Fruit fly (Drosophila melanogaster) whole organism, prepupa: ENCODE data around the gene Ankle2.
A peak's percentile ranks its signal among the peaks of the same experiment; 100 is the strongest.

Experiments
- CG10631 ChIP-seq: fragments of 200-800 bp; sonication (Bioruptor generic); optimal IDR thresholded peaks from 2 replicates; lab custom pipeline; 2016; ENCODE audit warnings: missing biosample characterization, missing genetic modification characterization
- CG10669 ChIP-seq: fragments of 200-800 bp; sonication (Bioruptor generic); optimal IDR thresholded peaks from 3 replicates; lab custom pipeline; 2018; ENCODE audit warnings: missing biosample characterization, mild to moderate bottlenecking, missing genetic modification characterization, moderate library complexity
- CG11294 ChIP-seq: fragments of 200-800 bp; sonication (Bioruptor generic); IDR thresholded peaks from 2 replicates; pipeline ENCODE4 v1.3.6; 2022; ENCODE audit warnings: missing biosample characterization, missing genetic modification characterization
- CG11762 ChIP-seq: fragments of 200-800 bp; sonication (Bioruptor generic); optimal IDR thresholded peaks from 3 replicates; lab custom pipeline; 2016; ENCODE audit warnings: missing biosample characterization, missing genetic modification characterization; ENCODE audit not compliant: insufficient read depth
- CG11902 ChIP-seq: fragments of 200-800 bp; sonication (Bioruptor generic); optimal IDR thresholded peaks from 3 replicates; lab custom pipeline; 2016; ENCODE audit warnings: missing biosample characterization, missing genetic modification characterization
- CG15336 ChIP-seq: fragments of 200-800 bp; sonication (Bioruptor generic); IDR thresholded peaks from 2 replicates; pipeline ENCODE4 v1.3.6; 2022; ENCODE audit warnings: missing biosample characterization, missing genetic modification characterization
- CG31627 ChIP-seq: fragments of 200-800 bp; sonication (Bioruptor generic); optimal IDR thresholded peaks from 3 replicates; lab custom pipeline; 2016; ENCODE audit warnings: missing biosample characterization, missing genetic modification characterization
- CG32006 ChIP-seq: fragments of 200-800 bp; sonication (Bioruptor generic); optimal IDR thresholded peaks from 3 replicates; lab custom pipeline; 2017; ENCODE audit warnings: missing biosample characterization, mild to moderate bottlenecking, missing genetic modification characterization
- CG3919 ChIP-seq: fragments of 200-800 bp; sonication (Bioruptor generic); optimal IDR thresholded peaks from 3 replicates; lab custom pipeline; 2016; ENCODE audit warnings: missing biosample characterization, missing genetic modification characterization
- CG4318 ChIP-seq: fragments of 200-800 bp; sonication (Bioruptor generic); optimal IDR thresholded peaks from 3 replicates; lab custom pipeline; 2017; ENCODE audit warnings: missing biosample characterization, mild to moderate bottlenecking, missing genetic modification characterization
- CG6163 ChIP-seq: fragments of 200-800 bp; sonication (Bioruptor generic); IDR thresholded peaks from 3 replicates; pipeline ENCODE4 v1.3.6; 2022; ENCODE audit warnings: missing biosample characterization, missing genetic modification characterization
- CG6276 ChIP-seq: fragments of 200-800 bp; sonication (Bioruptor generic); optimal IDR thresholded peaks from 2 replicates; lab custom pipeline; 2017; ENCODE audit warnings: missing biosample characterization, mild to moderate bottlenecking, missing genetic modification characterization
- CG7368 ChIP-seq: fragments of 200-800 bp; sonication (Bioruptor generic); optimal IDR thresholded peaks from 3 replicates; lab custom pipeline; 2016; ENCODE audit warnings: missing biosample characterization, missing genetic modification characterization
- CG8119 ChIP-seq: fragments of 200-800 bp; sonication (Bioruptor generic); IDR thresholded peaks from 3 replicates; pipeline ENCODE4 v1.3.6; 2022; ENCODE audit warnings: missing biosample characterization, missing genetic modification characterization
- CG8632 ChIP-seq: fragments of 200-800 bp; sonication (Bioruptor generic); optimal IDR thresholded peaks from 3 replicates; lab custom pipeline; 2016; ENCODE audit warnings: missing biosample characterization, missing genetic modification characterization
- Eip78C ChIP-seq: fragments of 200-800 bp; sonication (Bioruptor generic); peaks from one replicate; lab custom pipeline; 2016; ENCODE audit warnings: missing biosample characterization, missing genetic modification characterization
- Eip93F ChIP-seq: fragments of 200-800 bp; sonication (Bioruptor generic); optimal IDR thresholded peaks from 2 replicates; lab custom pipeline; 2016; ENCODE audit warnings: missing biosample characterization, mild to moderate bottlenecking, missing genetic modification characterization
- Ets96B ChIP-seq: fragments of 200-800 bp; optimal IDR thresholded peaks from 2 replicates; lab custom pipeline; 2019; ENCODE audit warnings: missing biosample characterization, mild to moderate bottlenecking, missing genetic modification characterization, moderate library complexity
- Gug ChIP-seq: fragments of 200-800 bp; sonication (Bioruptor generic); IDR thresholded peaks from 2 replicates; pipeline ENCODE4 v1.3.6; 2022; ENCODE audit warnings: missing biosample characterization, missing genetic modification characterization
- Hr39 ChIP-seq: fragments of 200-800 bp; sonication (Bioruptor generic); optimal IDR thresholded peaks from 2 replicates; lab custom pipeline; 2016; ENCODE audit warnings: missing biosample characterization, missing genetic modification characterization
- Hr4 ChIP-seq: fragments of 200-800 bp; sonication (Bioruptor generic); optimal IDR thresholded peaks from 3 replicates; lab custom pipeline; 2016; ENCODE audit warnings: missing biosample characterization, missing genetic modification characterization
- Lpt ChIP-seq: fragments of 200-800 bp; sonication (Bioruptor generic); optimal IDR thresholded peaks from 3 replicates; lab custom pipeline; 2016; ENCODE audit warnings: missing biosample characterization, missing genetic modification characterization
- Met ChIP-seq: fragments of 200-800 bp; sonication (Bioruptor generic); optimal IDR thresholded peaks from 3 replicates; lab custom pipeline; 2016; ENCODE audit warnings: missing biosample characterization, missing genetic modification characterization
- OdsH ChIP-seq: fragments of 200-800 bp; sonication (Bioruptor generic); optimal IDR thresholded peaks from 3 replicates; lab custom pipeline; 2016; ENCODE audit warnings: missing biosample characterization, missing genetic modification characterization
- Smox ChIP-seq: fragments of 200-800 bp; sonication (Bioruptor generic); optimal IDR thresholded peaks from 3 replicates; lab custom pipeline; 2016; ENCODE audit warnings: missing biosample characterization, missing genetic modification characterization
- Sox14 ChIP-seq: fragments of 200-800 bp; sonication (Bioruptor generic); optimal IDR thresholded peaks from 3 replicates; lab custom pipeline; 2016; ENCODE audit warnings: missing biosample characterization, missing genetic modification characterization
- Sox15 ChIP-seq: fragments of 200-800 bp; sonication (Bioruptor generic); optimal IDR thresholded peaks from 3 replicates; lab custom pipeline; 2016; ENCODE audit warnings: missing biosample characterization, missing genetic modification characterization
- achi ChIP-seq: fragments of 200-800 bp; sonication (Bioruptor generic); optimal IDR thresholded peaks from 3 replicates; lab custom pipeline; 2016; ENCODE audit warnings: missing biosample characterization, missing genetic modification characterization
- acj6 ChIP-seq: fragments of 200-800 bp; sonication (Bioruptor generic); optimal IDR thresholded peaks from 3 replicates; lab custom pipeline; 2016; ENCODE audit warnings: missing biosample characterization, missing genetic modification characterization
- dac ChIP-seq: fragments of 200-800 bp; sonication (Bioruptor generic); optimal IDR thresholded peaks from 2 replicates; lab custom pipeline; 2017; ENCODE audit warnings: missing biosample characterization, mild to moderate bottlenecking, missing genetic modification characterization
- dsx ChIP-seq: fragments of 200-800 bp; optimal IDR thresholded peaks from 3 replicates; lab custom pipeline; 2019; ENCODE audit warnings: missing biosample characterization, mild to moderate bottlenecking, missing genetic modification characterization, moderate library complexity; ENCODE audit not compliant: poor library complexity, severe bottlenecking
- eg ChIP-seq: fragments of 200-800 bp; sonication (Bioruptor generic); IDR thresholded peaks from 3 replicates; pipeline ENCODE4 v1.3.6; 2022; ENCODE audit warnings: missing biosample characterization, missing genetic modification characterization
- fd59A ChIP-seq: fragments of 200-800 bp; sonication (Bioruptor generic); optimal IDR thresholded peaks from 2 replicates; lab custom pipeline; 2017; ENCODE audit warnings: missing biosample characterization, mild to moderate bottlenecking, missing genetic modification characterization, missing genetic modification reagents
- fd85E ChIP-seq: fragments of 200-800 bp; sonication (Bioruptor generic); optimal IDR thresholded peaks from 3 replicates; lab custom pipeline; 2016; ENCODE audit warnings: missing biosample characterization, missing genetic modification characterization
- fkh ChIP-seq: fragments of 200-800 bp; sonication (Bioruptor generic); optimal IDR thresholded peaks from 3 replicates; lab custom pipeline; 2017; ENCODE audit warnings: missing biosample characterization, mild to moderate bottlenecking, missing genetic modification characterization, moderate library complexity
- lz ChIP-seq: fragments of 200-800 bp; sonication (Bioruptor generic); optimal IDR thresholded peaks from 3 replicates; lab custom pipeline; 2016; ENCODE audit warnings: missing biosample characterization, missing genetic modification characterization
- pdm3 ChIP-seq: fragments of 200-800 bp; sonication (Bioruptor generic); optimal IDR thresholded peaks from 3 replicates; lab custom pipeline; 2016; ENCODE audit warnings: missing biosample characterization, missing genetic modification characterization
- spab ChIP-seq: fragments of 200-800 bp; sonication (Bioruptor generic); optimal IDR thresholded peaks from 2 replicates; lab custom pipeline; 2017; ENCODE audit warnings: missing biosample characterization, mild to moderate bottlenecking, missing genetic modification characterization, missing genetic modification reagents
- ss ChIP-seq, 2 experiments: fragments of 200-800 bp; sonication (Bioruptor generic); optimal IDR thresholded peaks; 2 replicates in 1 of 2; 3 replicates in 1 of 2; lab custom pipeline; 2017 to 2018; ENCODE audit warnings: mild to moderate bottlenecking in 2 of 2, missing biosample characterization in 2 of 2, missing genetic modification characterization in 2 of 2, moderate library complexity in 1 of 2
- svp ChIP-seq: fragments of 200-800 bp; sonication (Bioruptor generic); peaks from one replicate; lab custom pipeline; 2016; ENCODE audit warnings: missing biosample characterization, missing genetic modification characterization
- topi ChIP-seq: fragments of 200-800 bp; sonication (Bioruptor generic); optimal IDR thresholded peaks from 3 replicates; lab custom pipeline; 2016; ENCODE audit warnings: missing biosample characterization, missing genetic modification characterization
- vri ChIP-seq: fragments of 200-800 bp; sonication (Bioruptor generic); optimal IDR thresholded peaks from 3 replicates; lab custom pipeline; 2016; ENCODE audit warnings: missing biosample characterization, mild to moderate bottlenecking, missing genetic modification characterization

Ankle2 gene

dm6 chrX:17558708-17559107, 20.3 kb downstream of the Ankle2 start (continued):
- no peak for TF ChIP-seq svp (GFP tag; lab: Kevin White, UChicago)
- peak; percentile 35 for TF ChIP-seq dac
- no peak for TF ChIP-seq CG31627 (GFP tag; lab: Kevin White, UChicago)
- peak; percentile 8 for TF ChIP-seq Hr39
- peak; percentile 72 for TF ChIP-seq CG10669 (GFP tag; lab: Kevin White, UChicago)
- TF ChIP-seq CG11902: no peak
- peak; percentile 91 for TF ChIP-seq Eip78C
- TF ChIP-seq acj6 (GFP tag; lab: Kevin White, UChicago): peak; percentile 50
- TF ChIP-seq Hr4 (GFP tag; lab: Kevin White, UChicago): peak; percentile 37
- no peak for TF ChIP-seq fd85E (GFP tag; lab: Kevin White, UChicago)
- TF ChIP-seq topi (GFP tag; lab: Kevin White, UChicago): peak; percentile 6
- TF ChIP-seq Smox: no peak
- peak; percentile 68 for TF ChIP-seq CG8119 (GFP tag; lab: Robert Waterston, UW)
- peak; percentile 74 for TF ChIP-seq dsx (GFP tag; lab: Kevin White, UChicago)
- peak; percentile 17 for TF ChIP-seq Met (GFP tag; lab: Kevin White, UChicago)
- peak; percentile 81 to 85 for TF ChIP-seq ss (GFP tag; optimal IDR thresholded peaks at IDR 0.05; lab: Kevin White, UChicago)
- peak; percentile 38 for TF ChIP-seq CG11762
- peak; percentile 73 for TF ChIP-seq CG32006 (GFP tag; lab: Kevin White, UChicago)
- TF ChIP-seq Eip93F (GFP tag; lab: Kevin White, UChicago): no peak
- TF ChIP-seq CG6163 (GFP tag; lab: Robert Waterston, UW): peak; percentile 62; the same call in 2 of the 3 replicates
- peak; percentile 37 for TF ChIP-seq CG4318 (GFP tag; lab: Kevin White, UChicago)
- TF ChIP-seq fd59A: peak; percentile 74
- no peak for TF ChIP-seq fkh
- TF ChIP-seq CG8632: no peak

- TF ChIP-seq Lpt (peak; percentile 5), CG8632 (no peak), Ets96B (tag; lab: Kevin White, UChicago) (no peak), fd59A (no peak), Sox15 (GFP tag; lab: Kevin White, UChicago) (no peak), CG3919 (GFP tag; lab: Kevin White, UChicago) (no peak), Sox14 (GFP tag; lab: Kevin White, UChicago) (peak; percentile 31), pdm3 (GFP tag; lab: Kevin White, UChicago) (peak; percentile 29), OdsH (GFP tag; lab: Kevin White, UChicago) (peak; percentile 21), CG10631 (GFP tag; lab: Kevin White, UChicago) (no peak), lz (no peak), eg (GFP tag; lab: Robert Waterston, UW) (peak; percentile 59; the same call in 2 of the 3 replicates), spab (GFP tag; lab: Kevin White, UChicago) (no peak), Eip78C (peak; percentile 65), vri (no peak), Gug (GFP tag; lab: Robert Waterston, UW) (no peak), CG32006 (GFP tag; lab: Kevin White, UChicago) (peak; percentile 63), CG6276 (GFP tag; lab: Kevin White, UChicago) (peak; percentile 27), CG7368 (GFP tag; lab: Kevin White, UChicago) (no peak), Hr4 (GFP tag; lab: Kevin White, UChicago) (peak; percentile 42), Eip93F (GFP tag; lab: Kevin White, UChicago) (no peak), CG15336 (GFP tag; lab: Robert Waterston, UW) (peak; percentile 48), CG11294 (GFP tag; lab: Robert Waterston, UW) (no peak), CG6163 (GFP tag; lab: Robert Waterston, UW) (peak; percentile 60; the same call in 2 of the 3 replicates), CG8119 (GFP tag; lab: Robert Waterston, UW) (0 out of 3 replicates have a peak, but pooled peaks have one; percentile 32), achi (peak; percentile 2), acj6 (GFP tag; lab: Kevin White, UChicago) (peak; percentile 9)
- TF ChIP-seq, all 60 proteins: peak for 14
These were observed 23.9 kb downstream of the Ankle2 start for dm6 chrX:17555139-17555538.
